Fruit fly (Drosophila melanogaster): Measurements from ENCODE around the gene Blos2.

Blos2 gene

DNA sequence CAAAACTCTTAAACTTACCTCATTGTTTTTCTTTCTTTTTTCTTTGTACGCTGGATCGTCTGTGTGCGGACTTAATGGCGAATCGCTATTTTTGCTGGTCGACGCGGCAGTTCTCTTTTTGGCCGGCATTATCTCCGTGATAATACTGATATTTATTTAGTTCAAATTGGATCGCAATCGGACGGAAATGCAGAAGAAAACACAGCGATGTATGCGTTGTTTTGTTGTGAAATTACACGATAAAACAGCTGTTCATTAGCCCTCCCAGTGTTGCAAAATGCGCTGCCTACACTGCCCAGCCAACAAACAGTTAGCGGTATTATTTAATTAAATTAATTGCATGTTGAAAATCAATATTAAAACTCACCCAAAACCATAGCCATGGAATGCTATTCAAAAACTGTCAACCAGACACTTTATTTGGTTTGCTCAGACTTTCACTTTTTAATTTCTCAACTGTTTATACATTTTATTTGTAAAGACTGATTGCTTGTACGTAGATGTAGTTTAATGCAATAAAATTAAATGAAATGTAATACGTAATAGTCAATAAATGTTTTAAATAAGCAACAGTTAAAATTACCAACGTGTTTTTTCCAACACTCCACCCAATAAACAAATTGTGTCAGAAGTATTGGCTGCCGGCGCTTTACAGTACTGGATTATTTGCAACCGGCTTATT lies 36.8 kb downstream of the Blos2 start, which contains the start of the genes Irbp18 and APP-BP1 (continued):
- peak; percentile 92 to 96 for TF ChIP-seq Pdp1 (GFP tag; optimal IDR thresholded peaks at IDR 0.05)
- TF ChIP-seq Ravus (GFP tag; IDR thresholded peaks at IDR 0.05), result peak; percentile 76
- TF ChIP-seq cad (GFP tag; optimal IDR thresholded peaks at IDR 0.05), result no peak
- peak; percentile 53 for TF ChIP-seq pzg (GFP tag; optimal IDR thresholded peaks at IDR 0.05)
- peak; percentile 36; the same call in 1 of the 2 replicates for TF ChIP-seq Doc2 (GFP tag; IDR thresholded peaks at IDR 0.05)
- no peak for TF ChIP-seq HLH4C (GFP tag; IDR thresholded peaks at IDR 0.05; ENCODE audit: partially characterized antibody)
- TF ChIP-seq CG5953 (GFP tag; IDR thresholded peaks at IDR 0.05), result no peak; the same call in 1 of the 2 replicates
- TF ChIP-seq nom (GFP tag; optimal IDR thresholded peaks at IDR 0.05), result peak; percentile 76
- TF ChIP-seq Max (GFP tag; optimal IDR thresholded peaks at IDR 0.05), result peak; percentile 97
- TF ChIP-seq sna (GFP tag; IDR thresholded peaks at IDR 0.05; ENCODE audit: partially characterized antibody), result no peak
- TF ChIP-seq cg (GFP tag; optimal IDR thresholded peaks at IDR 0.05), result peak; percentile 22
- no peak for TF ChIP-seq zen2 (GFP tag; IDR thresholded peaks at IDR 0.05; ENCODE audit: partially characterized antibody)
- no peak for TF ChIP-seq CG1832 (GFP tag; optimal IDR thresholded peaks at IDR 0.05)
- peak; percentile 92 for TF ChIP-seq CG12769 (tag; optimal IDR thresholded peaks at IDR 0.05)
- TF ChIP-seq Six4 (GFP tag; optimal IDR thresholded peaks at IDR 0.05), result peak; percentile 94
- peak; percentile 71 for TF ChIP-seq CG17802 (tag; optimal IDR thresholded peaks at IDR 0.05)
- TF ChIP-seq peb (GFP tag; IDR thresholded peaks at IDR 0.05), result peak; percentile 83
- TF ChIP-seq CG12219 (GFP tag; optimal IDR thresholded peaks at IDR 0.05), result peak; percentile 91
- peak; percentile 90 for TF ChIP-seq Fer3 (tag; optimal IDR thresholded peaks at IDR 0.05)
- peak; percentile 90 for TF ChIP-seq Mes4 (GFP tag; optimal IDR thresholded peaks at IDR 0.05)
- peak; percentile 81 for TF ChIP-seq B-H1 (GFP tag; IDR thresholded peaks at IDR 0.05)
- TF ChIP-seq yki (optimal IDR thresholded peaks at IDR 0.05), result no peak
- TF ChIP-seq CG14710 (tag; optimal IDR thresholded peaks at IDR 0.05), result peak; percentile 94
- peak; percentile 50 for TF ChIP-seq Poxn (GFP tag; IDR thresholded peaks at IDR 0.05)
- peak; percentile 73 for TF ChIP-seq CG4404 (GFP tag; IDR thresholded peaks at IDR 0.05)
- peak; percentile 80 for TF ChIP-seq mirr (GFP tag; optimal IDR thresholded peaks at IDR 0.05)
- TF ChIP-seq H15 (GFP tag; IDR thresholded peaks at IDR 0.05), result peak; percentile 85
- TF ChIP-seq CG15696 (tag; optimal IDR thresholded peaks at IDR 0.05), result peak; percentile 73
- no peak for TF ChIP-seq usp (GFP tag; optimal IDR thresholded peaks at IDR 0.05)
- TF ChIP-seq CG4424 (GFP tag; optimal IDR thresholded peaks at IDR 0.05), result peak; percentile 96
- TF ChIP-seq CG1603 (tag; optimal IDR thresholded peaks at IDR 0.05), result peak; percentile 88
- peak; percentile 91 for TF ChIP-seq so (GFP tag; IDR thresholded peaks at IDR 0.05)
- no peak for TF ChIP-seq CG34224 (GFP tag; IDR thresholded peaks at IDR 0.05; ENCODE audit: partially characterized antibody)
- 0 out of 2 replicates have a peak, but pooled peaks have one; percentile 11 for TF ChIP-seq Bgb (GFP tag; IDR thresholded peaks at IDR 0.05; ENCODE audit: partially characterized antibody)
- TF ChIP-seq CG2712 (tag; optimal IDR thresholded peaks at IDR 0.05), result peak; percentile 93
- TF ChIP-seq hbn (GFP tag; IDR thresholded peaks at IDR 0.05; ENCODE audit: partially characterized antibody), result 0 out of 2 replicates have a peak, but pooled peaks have one; percentile 25
- TF ChIP-seq ham (GFP tag; IDR thresholded peaks at IDR 0.05), result no peak
- TF ChIP-seq en (GFP tag; optimal IDR thresholded peaks at IDR 0.05), result peak; percentile 83
- TF ChIP-seq CG3995 (GFP tag; optimal IDR thresholded peaks at IDR 0.05), result peak; percentile 64
- TF ChIP-seq dpn (GFP tag; optimal IDR thresholded peaks at IDR 0.05), result peak; percentile 93 to 95
- no peak for TF ChIP-seq CG16813 (GFP tag; IDR thresholded peaks at IDR 0.05; ENCODE audit: partially characterized antibody)
- TF ChIP-seq Trl (optimal IDR thresholded peaks at IDR 0.05), result no peak
- TF ChIP-seq Trl (GFP tag; optimal IDR thresholded peaks at IDR 0.05), result peak; percentile 92
- peak; percentile 94 for TF ChIP-seq Camta (GFP tag; optimal IDR thresholded peaks at IDR 0.05)
- TF ChIP-seq CG1024 (GFP tag; IDR thresholded peaks at IDR 0.05), result peak; percentile 63
- TF ChIP-seq Nf-YC (tag; optimal IDR thresholded peaks at IDR 0.05), result peak; percentile 82
- TF ChIP-seq CG10147 (GFP tag; optimal IDR thresholded peaks at IDR 0.05), result peak; percentile 91
- TF ChIP-seq CG13296 (GFP tag; optimal IDR thresholded peaks at IDR 0.05), result peak; percentile 90
- TF ChIP-seq al (GFP tag; IDR thresholded peaks at IDR 0.05), result peak; percentile 89
